Fruit fly (Drosophila melanogaster) whole organism, adult: ENCODE measurements around the gene CG31917.

Experiments
- CG11617 ChIP-seq: fragments of 200-800 bp; sonication (Bioruptor generic); optimal IDR thresholded peaks from 2 replicates; lab custom pipeline; 2017; ENCODE audit warnings: mild to moderate bottlenecking, missing biosample characterization, missing genetic modification reagents, missing genetic modification characterization
- CG14711 ChIP-seq: fragments of 200-800 bp; sonication (Bioruptor generic); optimal IDR thresholded peaks from 2 replicates; lab custom pipeline; 2018; ENCODE audit warnings: missing biosample characterization, mild to moderate bottlenecking, missing genetic modification characterization, moderate library complexity
- CG1620 ChIP-seq: fragments of 200-800 bp; sonication (Bioruptor generic); optimal IDR thresholded peaks from 2 replicates; lab custom pipeline; 2016; ENCODE audit warnings: missing biosample characterization, missing genetic modification characterization
- CG5204 ChIP-seq: fragments of 200-800 bp; sonication (Bioruptor generic); optimal IDR thresholded peaks from 2 replicates; lab custom pipeline; 2016; ENCODE audit warnings: missing biosample characterization, missing genetic modification characterization

DNA sequence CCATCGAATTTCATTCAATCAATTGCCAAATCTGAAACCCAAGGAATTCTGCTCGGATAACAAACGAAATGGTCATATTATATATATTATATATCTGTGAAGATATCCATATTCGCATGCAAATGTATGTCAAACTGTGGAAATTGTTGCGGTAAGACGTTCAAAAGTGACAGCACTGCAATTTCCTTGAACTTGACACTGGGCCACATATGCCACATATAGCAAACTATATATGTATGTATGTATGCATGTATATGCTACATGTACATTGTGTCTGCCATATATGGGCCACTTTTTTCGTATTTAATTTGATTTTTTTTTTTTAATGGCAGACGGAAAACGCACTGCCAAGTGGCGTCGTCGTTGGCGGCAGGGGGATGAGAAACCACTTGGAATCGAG lies 9.8 kb upstream of the CG31917 start:
- TF ChIP-seq CG11617 (GFP tag; lab: Kevin White, UChicago) (no peak), CG5204 (GFP tag; lab: Kevin White, UChicago) (no peak), CG14711 (tag; lab: Kevin White, UChicago) (no peak), CG1620 (GFP tag; lab: Kevin White, UChicago) (no peak)
